Worm (Caenorhabditis elegans): ENCODE results near the gene H11E01.3.

- TF ChIP-seq elt-2 (tag; optimal IDR thresholded peaks at IDR 0.05): no peak
- TF ChIP-seq pqm-1 (tag; optimal IDR thresholded peaks at IDR 0.05): no peak
- TF ChIP-seq nhr-11 (tag; optimal IDR thresholded peaks at IDR 0.05): no peak
- no peak for TF ChIP-seq elt-4 (tag; optimal IDR thresholded peaks at IDR 0.05)
- no peak for TF ChIP-seq dmd-4 (tag; optimal IDR thresholded peaks at IDR 0.05; ENCODE audit: borderline replicate concordance)
- no peak for TF ChIP-seq ref-2 (tag; optimal IDR thresholded peaks at IDR 0.05)
- TF ChIP-seq ama-1 (optimal IDR thresholded peaks at IDR 0.05): no peak
- no peak for TF ChIP-seq fkh-10 (GFP tag; optimal IDR thresholded peaks at IDR 0.05)
Observed at ce11 chrX:1630881-1631516, 26.3 kb downstream of the H11E01.3 start, which contains the start of gene ZK380.2.
